Worm (Caenorhabditis elegans) whole organism, L4 larva: ENCODE data around the gene srg-20.
A peak's percentile ranks its signal among the peaks of the same experiment; 100 is the strongest.

Experiments used
- F37D6.2 ChIP-seq: sonication (generic microtip); optimal IDR thresholded peaks from 2 replicates; lab custom pipeline; 2016; ENCODE audit warnings: mild to moderate bottlenecking, missing genetic modification characterization, missing compliant biosample characterization
- F44E2.7 ChIP-seq: fragments of 200-800 bp; sonication (Bioruptor generic); IDR thresholded peaks from 2 replicates; pipeline ENCODE4 v2.1.2; 2022; ENCODE audit warnings: missing genetic modification characterization, missing compliant biosample characterization
- F49E8.2 ChIP-seq: sonication (generic microtip); optimal IDR thresholded peaks from 2 replicates; lab custom pipeline; 2016; ENCODE audit warnings: missing compliant biosample characterization, mild to moderate bottlenecking, missing genetic modification characterization, borderline replicate concordance
- Y105C5A.15 ChIP-seq: fragments of 200-800 bp; sonication (Bioruptor generic); IDR thresholded peaks from 2 replicates; pipeline ENCODE4 v1.3.6; 2022; ENCODE audit warnings: missing genetic modification characterization, missing compliant biosample characterization
- Y48G9A.11 ChIP-seq: fragments of 200-800 bp; sonication (Bioruptor generic); IDR thresholded peaks from 2 replicates; pipeline ENCODE4 v1.3.6; 2022; ENCODE audit warnings: missing genetic modification reagents, missing genetic modification characterization, missing compliant biosample characterization
- Y5F2A.4 ChIP-seq: fragments of 200-800 bp; sonication (Bioruptor generic); optimal IDR thresholded peaks from 2 replicates; lab custom pipeline; 2018; ENCODE audit warnings: mild to moderate bottlenecking, missing genetic modification characterization, missing compliant biosample characterization
- aha-1 ChIP-seq: fragments of 150-350 bp; peaks from one replicate; lab custom pipeline; 2014; ENCODE audit warnings: missing biosample characterization, missing genetic modification characterization
- arid-1 ChIP-seq: fragments of 200-800 bp; sonication (Bioruptor generic); conservative IDR thresholded peaks from 2 replicates; pipeline ENCODE4 v1.3.6; 2022; ENCODE audit warnings: missing genetic modification reagents, missing genetic modification characterization, missing compliant biosample characterization
- attf-4 ChIP-seq: sonication (generic microtip); optimal IDR thresholded peaks from 3 replicates; lab custom pipeline; 2017; ENCODE audit warnings: missing biosample characterization, missing genetic modification characterization
- ces-1 ChIP-seq: fragments of 150-350 bp; sonication (generic microtip); optimal IDR thresholded peaks from 4 replicates; lab custom pipeline; 2014; ENCODE audit warnings: missing biosample characterization, missing genetic modification reagents, missing genetic modification characterization
- cey-2 ChIP-seq: sonication (generic microtip); optimal IDR thresholded peaks from 3 replicates; lab custom pipeline; 2017; ENCODE audit warnings: missing genetic modification characterization, mild to moderate bottlenecking, missing compliant biosample characterization, antibody characterized with exemption, borderline replicate concordance; ENCODE audit not compliant: insufficient read depth
- daf-16 ChIP-seq, 3 experiments: sonication (generic microtip); optimal IDR thresholded peaks; 2 replicates each; lab custom pipeline; 2016 to 2017; ENCODE audit warnings: missing genetic modification characterization in 3 of 3, missing genetic modification reagents in 3 of 3, mild to moderate bottlenecking in 2 of 3, missing compliant biosample characterization in 2 of 3, missing biosample characterization in 1 of 3, moderate library complexity in 1 of 3
- dmd-9 ChIP-seq: fragments of 200-800 bp; sonication (Bioruptor generic); IDR thresholded peaks from 2 replicates; pipeline ENCODE4 v1.3.6; 2022; ENCODE audit warnings: missing genetic modification reagents, missing genetic modification characterization, missing compliant biosample characterization
- dpl-1 ChIP-seq: fragments of 150-350 bp; optimal IDR thresholded peaks from 2 replicates; lab custom pipeline; 2014; ENCODE audit warnings: missing biosample characterization, missing genetic modification reagents, missing genetic modification characterization
- fos-1 ChIP-seq: fragments of 150-350 bp; optimal IDR thresholded peaks from 2 replicates; lab custom pipeline; 2014; ENCODE audit warnings: missing biosample characterization, missing genetic modification characterization
- lin-13 ChIP-seq: fragments of 150-350 bp; optimal IDR thresholded peaks from 2 replicates; lab custom pipeline; 2014; ENCODE audit warnings: missing biosample characterization, missing genetic modification reagents, missing genetic modification characterization
- lin-29 ChIP-seq: fragments of 200-800 bp; sonication (Bioruptor generic); IDR thresholded peaks from 2 replicates; pipeline ENCODE4 v1.3.6; 2022; ENCODE audit warnings: missing genetic modification reagents, missing genetic modification characterization, missing compliant biosample characterization
- mdl-1 ChIP-seq, 2 experiments: fragments of 150-350 bp in 1 of 2; sonication (generic microtip) in 1 of 2; optimal IDR thresholded peaks; 2 replicates each; lab custom pipeline; 2014 to 2017; ENCODE audit warnings: missing biosample characterization in 2 of 2, missing genetic modification characterization in 2 of 2
- mdt-29 ChIP-seq: fragments of 200-800 bp; sonication (Bioruptor generic); IDR thresholded peaks from 2 replicates; pipeline ENCODE4 v1.3.6; 2022; ENCODE audit warnings: missing genetic modification reagents, missing genetic modification characterization, missing compliant biosample characterization
- mes-2 ChIP-seq: sonication (generic microtip); optimal IDR thresholded peaks from 2 replicates; lab custom pipeline; 2016; ENCODE audit warnings: missing genotype, mild to moderate bottlenecking, missing genetic modification characterization, missing compliant biosample characterization; ENCODE audit not compliant: poor library complexity, severe bottlenecking
- nhr-102 ChIP-seq: sonication (generic microtip); optimal IDR thresholded peaks from 2 replicates; lab custom pipeline; 2016; ENCODE audit warnings: mild to moderate bottlenecking, missing genetic modification characterization, moderate library complexity, missing compliant biosample characterization
- nhr-237 ChIP-seq: sonication (generic microtip); optimal IDR thresholded peaks from 2 replicates; lab custom pipeline; 2017; ENCODE audit warnings: missing biosample characterization, missing genetic modification characterization
- nhr-28 ChIP-seq: fragments of 150-350 bp; optimal IDR thresholded peaks from 2 replicates; lab custom pipeline; 2014; ENCODE audit warnings: missing biosample characterization, missing genetic modification characterization
- nhr-6 ChIP-seq: fragments of 150-350 bp; optimal IDR thresholded peaks from 2 replicates; lab custom pipeline; 2014; ENCODE audit warnings: missing biosample characterization, missing genetic modification characterization
- nhr-76 ChIP-seq: fragments of 150-350 bp; optimal IDR thresholded peaks from 2 replicates; lab custom pipeline; 2014; ENCODE audit warnings: missing biosample characterization, missing genetic modification characterization
- nhr-77 ChIP-seq: fragments of 150-350 bp; optimal IDR thresholded peaks from 2 replicates; lab custom pipeline; 2014; ENCODE audit warnings: missing biosample characterization, missing genetic modification characterization
- pqm-1 ChIP-seq: sonication (generic microtip); optimal IDR thresholded peaks from 2 replicates; lab custom pipeline; 2017; ENCODE audit warnings: missing biosample characterization, missing genetic modification characterization
- rbr-2 ChIP-seq: sonication (generic microtip); optimal IDR thresholded peaks from 2 replicates; lab custom pipeline; 2016; ENCODE audit warnings: missing genotype, missing genetic modification characterization, missing compliant biosample characterization
- sdz-12 ChIP-seq: fragments of 200-800 bp; sonication (Bioruptor generic); optimal IDR thresholded peaks from 2 replicates; lab custom pipeline; 2018; ENCODE audit warnings: mild to moderate bottlenecking, missing genetic modification characterization, missing compliant biosample characterization
- set-16 ChIP-seq: fragments of 200-800 bp; sonication (Bioruptor generic); IDR thresholded peaks from 2 replicates; pipeline ENCODE4 v1.3.6; 2022; ENCODE audit warnings: missing genetic modification reagents, missing genetic modification characterization, missing compliant biosample characterization
- snpc-4 ChIP-seq: fragments of 150-350 bp; optimal IDR thresholded peaks from 2 replicates; lab custom pipeline; 2014; ENCODE audit warnings: missing biosample characterization, missing genetic modification characterization
- tra-1 ChIP-seq: fragments of 200-800 bp; sonication (Bioruptor generic); IDR thresholded peaks from 2 replicates; pipeline ENCODE4 v1.3.6; 2022; ENCODE audit warnings: missing genetic modification reagents, missing genetic modification characterization, missing compliant biosample characterization
- unc-62 ChIP-seq, 3 experiments: fragments of 150-350 bp in 1 of 3; sonication (generic microtip); optimal IDR thresholded peaks in 2 of 3; peaks in 1 of 3; 1 replicate in 1 of 3; 2 replicates in 2 of 3; lab custom pipeline; 2014 to 2017; ENCODE audit warnings: missing biosample characterization in 3 of 3, missing genetic modification characterization in 3 of 3, missing genetic modification reagents in 3 of 3, missing genotype in 1 of 3
- zfp-2 ChIP-seq: sonication (generic microtip); optimal IDR thresholded peaks from 2 replicates; lab custom pipeline; 2016; ENCODE audit warnings: mild to moderate bottlenecking, missing genetic modification characterization, missing compliant biosample characterization
- zip-11 ChIP-seq: fragments of 200-800 bp; sonication (Bioruptor generic); IDR thresholded peaks from 2 replicates; pipeline ENCODE4 v1.3.6; 2022; ENCODE audit warnings: missing genetic modification characterization, missing compliant biosample characterization
- ztf-7 ChIP-seq: fragments of 150-350 bp; optimal IDR thresholded peaks from 2 replicates; lab custom pipeline; 2014; ENCODE audit warnings: missing biosample characterization, missing genetic modification characterization

Gene srg-20

ce11 chrII:1610630-1611029 is 25.9 kb upstream of the srg-20 start, which contains the start of gene fbxa-163 (continued):
- no peak for TF ChIP-seq rbr-2
- TF ChIP-seq attf-4, result no peak
- peak; percentile 41 for TF ChIP-seq pqm-1
- no peak for TF ChIP-seq Y5F2A.4 (GFP tag; lab: Kevin White, UChicago)
- no peak for TF ChIP-seq ces-1 (GFP tag; lab: Kevin White, UChicago)
- no peak for TF ChIP-seq set-16 (GFP tag; lab: Robert Waterston, UW)
- no peak for TF ChIP-seq nhr-102 (tag; lab: Kevin White, UChicago)
- no peak for TF ChIP-seq ztf-7 (tag; lab: Kevin White, UChicago)
- no peak for TF ChIP-seq F44E2.7 (GFP tag; lab: Robert Waterston, UW)
- no peak for TF ChIP-seq nhr-237 (tag; lab: Kevin White, UChicago)
- TF ChIP-seq mdl-1 (tag; optimal IDR thresholded peaks at IDR 0.05; lab: Kevin White, UChicago), result no peak
- TF ChIP-seq nhr-76, result no peak

ce11 chrII:1613972-1614371 is 22.5 kb upstream of the srg-20 start, which contains the start of gene fbxa-164:
fbxa-164 (minus strand) TSS chrII:1614072.
- TF ChIP-seq attf-4, result no peak
- TF ChIP-seq daf-16 (GFP tag; optimal IDR thresholded peaks at IDR 0.05; lab: Kevin White, UChicago), result no peak
- TF ChIP-seq daf-16 (tag; optimal IDR thresholded peaks at IDR 0.05; lab: Kevin White, UChicago), result peak; percentile 73
- peak; percentile 13 for TF ChIP-seq nhr-28 (tag; lab: Kevin White, UChicago)
- TF ChIP-seq tra-1 (GFP tag; lab: Robert Waterston, UW), result no peak

- TF ChIP-seq fos-1 (no peak), nhr-28 (tag; lab: Kevin White, UChicago) (no peak), unc-62 (GFP tag; optimal IDR thresholded peaks at IDR 0.05 in 1 of 2; lab: Kevin White, UChicago) (peak in 1 of 2 experiments; percentile 36), unc-62 (tag; optimal IDR thresholded peaks at IDR 0.05; lab: Kevin White, UChicago) (no peak), Y48G9A.11 (GFP tag; lab: Robert Waterston, UW) (no peak), nhr-77 (tag; lab: Kevin White, UChicago) (no peak), tra-1 (GFP tag; lab: Robert Waterston, UW) (no peak), sdz-12 (GFP tag; lab: Kevin White, UChicago) (no peak)
Measured at ce11 chrII:1616382-1616781, 20.1 kb upstream of the srg-20 start, which contains the start of gene fbxa-165. fbxa-165 (minus strand) TSS chrII:1616482.

- TF ChIP-seq cey-2 (tag; lab: Kevin White, UChicago) (no peak), aha-1 (tag; lab: Kevin White, UChicago) (peak; percentile 45)
Measured at ce11 chrII:1618948-1619347, 17.5 kb upstream of the srg-20 start, which contains the start of gene fbxa-166. fbxa-166 (minus strand) TSS chrII:1619048.

ce11 chrII:1621180-1621579 is 15.3 kb upstream of the srg-20 start, which contains the start of gene fbxa-158:
fbxa-158 (minus strand) TSS chrII:1621280.
- TF ChIP-seq nhr-102 (tag; lab: Kevin White, UChicago) (no peak), nhr-6 (tag; lab: Kevin White, UChicago) (no peak), F37D6.2 (tag; lab: Kevin White, UChicago) (no peak), Y105C5A.15 (GFP tag; lab: Robert Waterston, UW) (no peak), lin-13 (no peak), zip-11 (GFP tag; lab: Robert Waterston, UW) (no peak), snpc-4 (tag; lab: Kevin White, UChicago) (no peak), mdt-29 (no peak), ces-1 (GFP tag; lab: Kevin White, UChicago) (no peak), mes-2 (tag; lab: Kevin White, UChicago) (no peak), zfp-2 (tag; lab: Kevin White, UChicago) (no peak), arid-1 (GFP tag; lab: Robert Waterston, UW) (no peak), dpl-1 (GFP tag; lab: Kevin White, UChicago) (no peak), lin-29 (GFP tag; lab: Robert Waterston, UW) (no peak), dmd-9 (GFP tag; lab: Robert Waterston, UW) (no peak), F49E8.2 (tag; lab: Kevin White, UChicago) (no peak)
